Fruit fly (Drosophila melanogaster): Measurements from ENCODE around the gene Men-b.

Men-b gene

dm6 chr3R:27150685-27151515 is 562 bp upstream of the Men-b start, which contains the start of gene CG6051 (continued):
- TF ChIP-seq ato (GFP tag; IDR thresholded peaks at IDR 0.05; ENCODE audit: partially characterized antibody) (no peak), CG10321 (GFP tag; IDR thresholded peaks at IDR 0.05) (no peak), Antp (GFP tag; optimal IDR thresholded peaks at IDR 0.05) (peak; percentile 52), CG1233 (GFP tag; optimal IDR thresholded peaks at IDR 0.05) (peak; percentile 7), HmgZ (tag; optimal IDR thresholded peaks at IDR 0.05) (peak; percentile 44), CG4707 (GFP tag; optimal IDR thresholded peaks at IDR 0.05) (peak; percentile 23), CHES-1-like (GFP tag; optimal IDR thresholded peaks at IDR 0.05) (peak; percentile 35), CG14860 (GFP tag; IDR thresholded peaks at IDR 0.05; ENCODE audit: partially characterized antibody) (no peak), wek (GFP tag; optimal IDR thresholded peaks at IDR 0.05) (peak; percentile 57), CG3281 (GFP tag; optimal IDR thresholded peaks at IDR 0.05) (peak; percentile 57), twi (tag; optimal IDR thresholded peaks at IDR 0.05) (peak; percentile 35), lbe (GFP tag; optimal IDR thresholded peaks at IDR 0.05) (no peak), cas (GFP tag; IDR thresholded peaks at IDR 0.05) (no peak), pzg (GFP tag; optimal IDR thresholded peaks at IDR 0.05) (peak; percentile 53), CG16813 (GFP tag; IDR thresholded peaks at IDR 0.05; ENCODE audit: partially characterized antibody) (no peak), CG6791 (GFP tag; IDR thresholded peaks at IDR 0.05; ENCODE audit: partially characterized antibody) (no peak), shn (GFP tag; optimal IDR thresholded peaks at IDR 0.05) (no peak), Ada2b (GFP tag; IDR thresholded peaks at IDR 0.05) (no peak), stwl (tag; optimal IDR thresholded peaks at IDR 0.05) (peak; percentile 25), zfh2 (GFP tag; optimal IDR thresholded peaks at IDR 0.05) (peak; percentile 36), HHEX (GFP tag; optimal IDR thresholded peaks at IDR 0.05) (peak; percentile 65), Neu2 (GFP tag; optimal IDR thresholded peaks at IDR 0.05; ENCODE audit: borderline replicate concordance) (peak; percentile 19), CG12769 (tag; optimal IDR thresholded peaks at IDR 0.05) (peak; percentile 47), CG8089 (GFP tag; optimal IDR thresholded peaks at IDR 0.05) (peak; percentile 53), nerfin-2 (GFP tag; IDR thresholded peaks at IDR 0.05; ENCODE audit: partially characterized antibody) (no peak), az2 (GFP tag; optimal IDR thresholded peaks at IDR 0.05) (peak; percentile 51), Ptx1 (GFP tag; IDR thresholded peaks at IDR 0.05) (no peak), hbn (GFP tag; IDR thresholded peaks at IDR 0.05; ENCODE audit: partially characterized antibody) (no peak), pan (optimal IDR thresholded peaks at IDR 0.05) (no peak), pan (GFP tag; optimal IDR thresholded peaks at IDR 0.05 in 1 of 2, IDR thresholded peaks at IDR 0.05 in 1 of 2) (no peak), p53 (GFP tag; optimal IDR thresholded peaks at IDR 0.05) (no peak), h (optimal IDR thresholded peaks at IDR 0.05) (no peak), ATbp (GFP tag; optimal IDR thresholded peaks at IDR 0.05) (peak; percentile 33), CG13775 (GFP tag; optimal IDR thresholded peaks at IDR 0.05) (peak; percentile 49), CG11398 (GFP tag; optimal IDR thresholded peaks at IDR 0.05) (peak; percentile 35), tin (GFP tag; optimal IDR thresholded peaks at IDR 0.05) (peak; percentile 21), CG16863 (GFP tag; optimal IDR thresholded peaks at IDR 0.05) (peak; percentile 55), toy (GFP tag; IDR thresholded peaks at IDR 0.05) (no peak), gcm (GFP tag; optimal IDR thresholded peaks at IDR 0.05) (peak; percentile 39), sim (GFP tag; IDR thresholded peaks at IDR 0.05) (no peak), lilli (GFP tag; optimal IDR thresholded peaks at IDR 0.05) (peak; percentile 29), CG34376 (GFP tag; optimal IDR thresholded peaks at IDR 0.05) (peak; percentile 71), CG4282 (GFP tag; optimal IDR thresholded peaks at IDR 0.05) (peak; percentile 31), Aef1 (GFP tag; IDR thresholded peaks at IDR 0.05) (no peak), Eip74EF (GFP tag; optimal IDR thresholded peaks at IDR 0.05) (peak in 1 of 2 experiments; percentile 85), en (GFP tag; optimal IDR thresholded peaks at IDR 0.05) (no peak), fu2 (GFP tag; optimal IDR thresholded peaks at IDR 0.05) (peak; percentile 46), ems (GFP tag; optimal IDR thresholded peaks at IDR 0.05) (peak; percentile 55), CG1832 (GFP tag; optimal IDR thresholded peaks at IDR 0.05) (peak; percentile 3)

Data from whole organism, embryonic.